Worm (Caenorhabditis elegans): ENCODE data around the gene gtf-2H1.

Gene gtf-2H1

DNA sequence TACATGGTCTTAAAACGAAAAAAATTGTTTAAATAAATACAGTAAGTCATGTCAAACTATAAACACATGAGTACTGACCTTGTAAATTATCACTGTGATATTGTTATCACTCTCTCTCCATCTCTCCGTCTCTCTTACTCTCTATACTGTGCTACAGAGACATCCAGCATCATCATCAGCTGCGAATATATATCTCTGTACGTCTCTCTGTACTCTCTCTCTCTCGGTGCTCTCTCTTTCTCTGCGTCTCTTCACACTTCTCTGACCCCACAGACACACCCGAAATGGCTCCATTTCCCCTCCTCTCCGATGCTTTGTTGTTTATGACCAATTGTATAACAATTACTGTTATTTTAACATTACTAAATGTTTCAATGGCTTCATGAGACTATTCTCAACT is 21.0 kb downstream of the gtf-2H1 start (continued):
- TF ChIP-seq fkh-10 (GFP tag; optimal IDR thresholded peaks at IDR 0.05) (no peak), gmeb-2 (tag; optimal IDR thresholded peaks at IDR 0.05) (no peak), ama-1 (optimal IDR thresholded peaks at IDR 0.05) (no peak), ceh-14 (tag; optimal IDR thresholded peaks at IDR 0.05) (no peak), ref-2 (tag; optimal IDR thresholded peaks at IDR 0.05) (no peak), che-1 (tag; optimal IDR thresholded peaks at IDR 0.05) (no peak), sox-2 (GFP tag; IDR thresholded peaks at IDR 0.05) (no peak), sox-4 (tag; optimal IDR thresholded peaks at IDR 0.05) (no peak), sdc-2 (tag; optimal IDR thresholded peaks at IDR 0.05) (no peak)

- TF ChIP-seq sox-4 (tag; optimal IDR thresholded peaks at IDR 0.05) (no peak), ahr-1 (tag; optimal IDR thresholded peaks at IDR 0.05) (no peak), elt-2 (tag; optimal IDR thresholded peaks at IDR 0.05) (no peak), ceh-31 (tag; optimal IDR thresholded peaks at IDR 0.05) (no peak), zip-5 (tag; optimal IDR thresholded peaks at IDR 0.05) (no peak), ttx-3 (tag; optimal IDR thresholded peaks at IDR 0.05) (no peak), unc-86 (tag; optimal IDR thresholded peaks at IDR 0.05) (no peak)
Observed at ce11 chrIV:207885-208284, 23.7 kb downstream of the gtf-2H1 start, which contains the start of gene Y38C1AA.1. Gene Y38C1AA.1 (plus strand): TSS chrIV:208185.

ce11 chrIV:204998-205397 is 26.6 kb downstream of the gtf-2H1 start, which contains the start of gene coa-1:
Gene coa-1 (plus strand): TSS chrIV:205298.
- TF ChIP-seq sdc-2 (tag; optimal IDR thresholded peaks at IDR 0.05) (no peak), ahr-1 (tag; optimal IDR thresholded peaks at IDR 0.05) (no peak), ttx-3 (tag; optimal IDR thresholded peaks at IDR 0.05) (no peak), ceh-6 (GFP tag; optimal IDR thresholded peaks at IDR 0.05) (no peak), che-1 (tag; optimal IDR thresholded peaks at IDR 0.05) (no peak)

- TF ChIP-seq ceh-22 (tag; optimal IDR thresholded peaks at IDR 0.05) = no peak
- TF ChIP-seq C08G9.2 (tag; optimal IDR thresholded peaks at IDR 0.05) = no peak
- TF ChIP-seq pqm-1 (tag; optimal IDR thresholded peaks at IDR 0.05) = no peak
- no peak for TF ChIP-seq sox-4 (tag; optimal IDR thresholded peaks at IDR 0.05)
- no peak for TF ChIP-seq mec-3 (tag; optimal IDR thresholded peaks at IDR 0.05; ENCODE audit: borderline replicate concordance)
- no peak for TF ChIP-seq lin-11 (tag; optimal IDR thresholded peaks at IDR 0.05)
Observed at ce11 chrIV:202921-203652, 28.5 kb downstream of the gtf-2H1 start, which contains the start of gene gfrp-1. Gene gfrp-1 (plus strand): TSS chrIV:203602.

DNA sequence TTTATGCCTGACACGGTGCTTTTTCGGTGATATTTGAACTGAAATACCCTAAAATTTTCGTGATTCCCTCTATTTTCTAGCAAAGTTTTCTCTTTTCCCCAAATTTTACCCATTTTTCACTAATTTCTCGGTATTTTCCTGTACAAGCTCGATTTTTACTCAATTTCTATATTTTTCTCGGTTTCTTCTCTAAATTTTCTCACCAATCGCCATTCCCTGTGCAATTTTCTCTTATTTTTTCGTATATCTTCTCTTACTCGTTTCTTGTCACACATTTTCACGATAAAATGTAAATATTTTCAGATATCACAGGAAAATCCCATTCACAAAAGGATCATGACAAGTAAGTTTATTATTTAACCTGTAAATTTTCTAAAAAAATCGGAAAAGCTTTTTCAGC is 37.1 kb downstream of the gtf-2H1 start, which contains the start of gene csn-3:
csn-3 (plus strand) TSS at position 301 of the 400 bp plus-strand sequence.
- no peak for TF ChIP-seq gmeb-2 (tag; optimal IDR thresholded peaks at IDR 0.05)
- TF ChIP-seq tbx-2 (tag; optimal IDR thresholded peaks at IDR 0.05) = no peak
- no peak for TF ChIP-seq ztf-16 (tag; optimal IDR thresholded peaks at IDR 0.05)
- TF ChIP-seq fkh-10 (GFP tag; optimal IDR thresholded peaks at IDR 0.05) = no peak
- TF ChIP-seq sdc-2 (tag; optimal IDR thresholded peaks at IDR 0.05) = no peak
- TF ChIP-seq fkh-6 (tag; optimal IDR thresholded peaks at IDR 0.05) = no peak
- no peak for TF ChIP-seq ceh-9 (tag; optimal IDR thresholded peaks at IDR 0.05)
- TF ChIP-seq unc-42 (tag; optimal IDR thresholded peaks at IDR 0.05) = no peak
- TF ChIP-seq pag-3 (tag; optimal IDR thresholded peaks at IDR 0.05; ENCODE audit: borderline replicate concordance) = no peak
- TF ChIP-seq dmd-4 (tag; optimal IDR thresholded peaks at IDR 0.05; ENCODE audit: borderline replicate concordance) = no peak

DNA sequence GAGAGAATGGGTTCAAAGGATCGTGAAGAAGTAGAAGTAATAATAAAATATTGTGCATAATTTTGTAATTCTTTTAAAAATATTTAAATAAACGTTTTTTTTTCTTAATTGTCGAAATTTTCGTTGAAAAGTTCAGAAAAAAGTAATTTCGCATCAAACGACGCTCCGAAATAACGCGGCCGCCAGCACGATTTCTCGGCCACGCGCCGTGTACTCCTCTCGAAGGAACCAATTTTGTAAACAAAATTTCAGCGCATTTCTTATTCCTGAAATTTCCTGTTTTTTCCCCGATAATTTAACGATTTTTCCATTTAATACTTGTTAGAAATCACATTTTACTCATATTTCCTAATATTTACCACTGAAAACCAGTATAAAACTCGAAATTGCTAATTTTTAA is 39.5 kb downstream of the gtf-2H1 start, which contains the start of gene Y38C1AA.12:
Y38C1AA.12 (plus strand) TSS at position 211 of the 400 bp plus-strand sequence.
- TF ChIP-seq ets-4 (tag; optimal IDR thresholded peaks at IDR 0.05) = peak; percentile 87
- peak; percentile 35 for TF ChIP-seq nfya-1 (tag; optimal IDR thresholded peaks at IDR 0.05)
- peak; percentile 86 for TF ChIP-seq ceh-2 (tag; optimal IDR thresholded peaks at IDR 0.05)
- no peak for TF ChIP-seq sox-4 (tag; optimal IDR thresholded peaks at IDR 0.05)
- TF ChIP-seq madf-2 (tag; optimal IDR thresholded peaks at IDR 0.05) = no peak
- TF ChIP-seq ref-2 (tag; optimal IDR thresholded peaks at IDR 0.05) = peak; percentile 89
- peak; percentile 81 for TF ChIP-seq elt-2 (tag; optimal IDR thresholded peaks at IDR 0.05)
- peak; percentile 41 for TF ChIP-seq unc-86 (tag; optimal IDR thresholded peaks at IDR 0.05)
- peak; percentile 39 for TF ChIP-seq hlh-6 (tag; optimal IDR thresholded peaks at IDR 0.05)
- peak; percentile 65 for TF ChIP-seq ahr-1 (tag; optimal IDR thresholded peaks at IDR 0.05)
- no peak for TF ChIP-seq dve-1 (tag; optimal IDR thresholded peaks at IDR 0.05)
- peak; percentile 53 for TF ChIP-seq ztf-16 (tag; optimal IDR thresholded peaks at IDR 0.05)
- TF ChIP-seq npax-4 (tag; optimal IDR thresholded peaks at IDR 0.05) = no peak
- TF ChIP-seq tbx-7 (tag; optimal IDR thresholded peaks at IDR 0.05) = peak; percentile 92
- TF ChIP-seq ceh-9 (tag; optimal IDR thresholded peaks at IDR 0.05) = no peak
- TF ChIP-seq unc-42 (tag; optimal IDR thresholded peaks at IDR 0.05) = peak; percentile 32
- peak; percentile 74 for TF ChIP-seq fax-1 (tag; optimal IDR thresholded peaks at IDR 0.05)
- TF ChIP-seq K09A11.1 (tag; optimal IDR thresholded peaks at IDR 0.05; ENCODE audit: insufficient read depth) = no peak
- TF ChIP-seq sdc-2 (tag; optimal IDR thresholded peaks at IDR 0.05) = no peak
- peak; percentile 28 for TF ChIP-seq pqm-1 (tag; optimal IDR thresholded peaks at IDR 0.05)
- peak; percentile 93 for TF ChIP-seq ceh-31 (tag; optimal IDR thresholded peaks at IDR 0.05)
- TF ChIP-seq hlh-15 (tag; optimal IDR thresholded peaks at IDR 0.05) = peak; percentile 44
- no peak for TF ChIP-seq T23F11.4 (GFP tag; optimal IDR thresholded peaks at IDR 0.05)

Measured in whole organism, late embryonic.